Fruit fly (Drosophila melanogaster) whole organism: ENCODE data around the gene CG13038.

Experiments used
- CG8478 ChIP-seq: fragments of >200 bp; optimal IDR thresholded peaks from 2 replicates; lab custom pipeline; 2018; ENCODE audit warnings: inconsistent platforms
- Dll ChIP-seq: fragments of >200 bp; optimal IDR thresholded peaks from 2 replicates; lab custom pipeline; 2017
- EcR ChIP-seq, 2 experiments: fragments of >200 bp; optimal IDR thresholded peaks; 2 replicates each; lab custom pipeline; 2017; ENCODE audit warnings: missing biosample characterization in 2 of 2, missing genetic modification characterization in 2 of 2, missing genetic modification reagents in 2 of 2
- pan ChIP-seq: fragments of >200 bp; optimal IDR thresholded peaks from 2 replicates; lab custom pipeline; 2017
- psq ChIP-seq: fragments of >200 bp; optimal IDR thresholded peaks from 2 replicates; lab custom pipeline; 2017
- usp ChIP-seq: fragments of >200 bp; optimal IDR thresholded peaks from 2 replicates; lab custom pipeline; 2017; ENCODE audit warnings: missing biosample characterization, missing genetic modification characterization, mixed read lengths

CG13038 gene

DNA sequence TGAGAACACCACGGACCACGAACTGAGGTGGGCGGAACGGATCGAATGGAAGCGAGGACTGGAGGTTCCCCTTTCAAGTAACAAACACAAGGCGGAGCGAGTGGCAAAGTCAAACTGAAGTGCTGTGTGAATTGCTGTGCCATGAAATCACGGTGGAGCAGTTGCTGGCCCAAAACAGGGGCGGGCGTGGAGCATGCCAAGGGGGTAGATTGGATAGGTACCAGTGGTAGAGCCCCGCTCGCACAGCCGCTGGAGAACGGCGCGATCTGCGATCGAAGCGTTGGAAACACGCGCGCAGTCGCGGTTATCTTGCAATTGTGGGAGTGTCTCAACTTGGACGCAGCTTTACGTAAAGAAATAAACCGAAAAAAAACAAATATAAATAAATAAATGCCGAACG is at the start of gene CG13038:
Gene CG13038 (minus strand): TSS at position 118 of the 400 bp plus-strand sequence.
- no peak for TF ChIP-seq pan
- no peak for TF ChIP-seq CG8478 (lab: Kevin White, UChicago)
- no peak for TF ChIP-seq psq (lab: Kevin White, UChicago)
- TF ChIP-seq EcR (GFP tag; optimal IDR thresholded peaks at IDR 0.05; lab: Kevin White, UChicago), result no peak
- TF ChIP-seq usp (GFP tag; lab: Kevin White, UChicago), result no peak
- TF ChIP-seq Dll, result no peak

DNA sequence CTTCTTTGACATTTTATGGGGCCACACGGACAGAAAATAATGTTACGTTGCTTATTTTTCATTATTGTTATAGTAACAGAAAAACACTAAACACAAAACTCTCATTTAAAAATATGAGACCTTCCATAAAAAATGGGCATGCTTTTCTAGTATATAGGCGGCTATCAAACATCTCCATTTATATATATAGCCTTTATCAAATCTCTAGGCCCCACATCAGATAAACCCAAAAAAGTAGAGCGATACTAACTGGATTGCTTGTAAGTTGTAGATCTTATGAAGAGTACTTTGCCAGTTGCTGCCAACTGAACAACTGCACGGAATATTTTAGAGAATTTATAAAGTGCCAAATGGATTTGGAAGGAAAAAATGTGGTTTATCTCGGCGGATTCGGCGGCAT is 41.8 kb upstream of the CG13038 start, which contains the start of gene CG18814:
Gene CG18814 (plus strand): TSS at position 301 of the 400 bp plus-strand sequence.
- no peak for TF ChIP-seq CG8478 (lab: Kevin White, UChicago)
- no peak for TF ChIP-seq EcR (GFP tag; optimal IDR thresholded peaks at IDR 0.05; lab: Kevin White, UChicago)
- no peak for TF ChIP-seq usp (GFP tag; lab: Kevin White, UChicago)
- TF ChIP-seq pan, result no peak
- TF ChIP-seq Dll, result no peak

DNA sequence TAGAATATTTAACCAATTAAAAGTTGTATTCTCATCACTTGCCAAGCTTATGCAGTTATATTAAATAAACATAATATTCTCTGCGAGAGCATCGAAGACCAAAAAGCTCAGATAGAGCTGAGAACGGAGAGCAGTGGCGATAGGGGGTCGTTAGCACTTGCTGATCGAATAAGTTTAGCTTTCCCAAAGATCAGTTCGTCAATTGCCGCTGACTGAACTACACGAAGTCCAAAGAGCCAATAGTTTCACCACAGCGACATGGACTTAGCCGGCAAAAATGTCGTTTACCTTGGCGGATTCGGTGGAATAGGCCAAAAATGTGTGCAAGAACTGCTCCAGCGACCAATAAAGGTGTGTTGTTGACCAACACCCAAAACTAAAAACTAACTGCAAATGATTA is 40.5 kb upstream of the CG13038 start, which contains the start of gene CG4842:
Gene CG4842 (plus strand): TSS at position 191 of the 400 bp plus-strand sequence.
- TF ChIP-seq psq (lab: Kevin White, UChicago), result no peak
- TF ChIP-seq EcR (GFP tag; optimal IDR thresholded peaks at IDR 0.05; lab: Kevin White, UChicago), result no peak
- TF ChIP-seq CG8478 (lab: Kevin White, UChicago), result no peak
- TF ChIP-seq pan, result no peak
- no peak for TF ChIP-seq Dll
- TF ChIP-seq usp (GFP tag; lab: Kevin White, UChicago), result no peak

DNA sequence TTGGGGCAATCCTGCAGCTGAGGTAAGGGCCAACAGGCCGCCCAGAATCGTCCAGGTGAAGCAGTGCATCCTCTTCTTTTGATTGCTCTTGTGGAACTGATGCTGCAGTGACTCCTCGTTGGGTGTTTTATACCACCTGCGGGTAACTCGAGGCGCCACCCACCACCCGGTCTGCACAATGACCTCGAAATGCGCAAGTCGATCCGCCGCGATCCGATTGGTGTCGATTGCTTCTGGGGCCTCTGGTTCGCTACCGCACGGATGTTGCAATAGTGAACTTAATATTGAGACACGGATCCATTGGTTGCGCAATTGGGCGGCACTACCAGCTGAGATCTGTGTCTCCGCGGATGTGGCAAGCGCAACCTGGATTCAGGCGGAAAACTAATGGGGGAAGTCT is 39.5 kb upstream of the CG13038 start, which contains the start of gene Cpr72Ec:
Gene Cpr72Ec (minus strand): TSS at position 101 of the 400 bp plus-strand sequence.
- TF ChIP-seq pan (no peak), usp (GFP tag; lab: Kevin White, UChicago) (no peak)

DNA sequence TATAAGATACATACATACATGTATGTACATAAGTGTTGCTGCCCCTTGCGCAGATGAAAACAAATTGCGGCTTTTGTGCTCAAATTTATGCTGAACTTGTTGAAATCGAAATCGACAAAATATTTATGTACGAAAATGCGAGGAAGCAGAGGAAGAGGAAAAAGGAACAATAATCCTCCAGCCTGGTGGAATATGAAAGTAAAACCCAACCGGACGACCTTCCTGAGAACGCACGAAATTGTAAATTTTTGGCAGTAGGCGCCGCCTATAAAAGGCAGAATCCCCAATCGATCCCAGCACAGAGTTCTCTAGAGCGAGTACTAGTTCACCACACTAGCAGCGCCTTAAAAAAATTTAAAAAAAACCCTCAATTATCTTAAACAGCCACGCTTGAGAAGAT is 36.9 kb upstream of the CG13038 start, which contains the start of gene Cpr72Eb:
Gene Cpr72Eb (plus strand): TSS at position 301 of the 400 bp plus-strand sequence.
- TF ChIP-seq psq (lab: Kevin White, UChicago) (no peak), EcR (GFP tag; optimal IDR thresholded peaks at IDR 0.05; lab: Kevin White, UChicago) (no peak), pan (no peak), CG8478 (lab: Kevin White, UChicago) (no peak)

DNA sequence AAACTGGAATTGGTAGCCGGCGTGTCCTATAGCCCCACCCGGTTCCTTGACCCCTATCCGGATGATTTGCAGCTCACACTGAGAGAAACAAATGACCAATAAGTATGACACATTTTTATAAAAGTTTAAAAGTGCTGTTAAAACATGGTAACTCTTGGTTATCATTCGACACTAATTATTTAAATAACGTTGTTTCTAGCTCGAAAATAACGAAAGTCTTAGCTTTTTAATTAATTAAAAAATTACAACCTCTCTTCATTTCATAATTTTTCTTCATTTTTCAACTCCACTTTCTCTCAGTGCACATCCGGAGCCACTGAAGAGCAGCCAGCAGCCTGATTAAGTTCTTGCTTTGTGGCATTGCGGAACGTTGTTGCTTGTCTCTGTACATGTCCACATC is 36.5 kb upstream of the CG13038 start:
- TF ChIP-seq psq (lab: Kevin White, UChicago), result no peak
- TF ChIP-seq Dll, result no peak

DNA sequence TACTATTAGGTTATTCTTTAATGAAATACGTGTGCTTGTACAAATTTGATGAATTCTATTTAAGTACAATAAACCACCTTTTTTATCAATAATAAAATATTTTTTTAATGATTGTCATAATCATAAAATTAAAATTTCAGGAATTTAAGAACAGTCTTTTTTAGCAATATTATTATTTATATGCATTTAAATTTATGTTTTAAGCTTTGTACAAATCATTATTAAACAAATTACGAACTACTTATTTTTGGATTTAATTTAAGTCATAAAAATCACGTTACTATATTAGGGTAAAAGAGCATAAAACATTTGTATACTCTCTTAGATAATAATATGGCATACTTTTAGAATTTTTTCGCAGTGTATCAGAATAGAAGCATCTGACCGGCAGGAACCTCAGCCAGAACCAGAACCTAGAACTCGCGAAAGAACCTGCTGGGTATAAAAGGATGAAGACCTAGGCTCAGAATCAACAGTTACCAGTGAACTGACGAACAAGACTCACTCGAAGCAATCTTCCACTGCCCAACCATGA is 34.5 kb upstream of the CG13038 start, which contains the start of gene Cpr72Ea:
Gene Cpr72Ea (plus strand): TSS at position 485 of the 535 bp plus-strand sequence.
- TF ChIP-seq CG8478 (lab: Kevin White, UChicago) (no peak), Dll (no peak), pan (no peak), psq (lab: Kevin White, UChicago) (no peak), usp (GFP tag; lab: Kevin White, UChicago) (no peak)

DNA sequence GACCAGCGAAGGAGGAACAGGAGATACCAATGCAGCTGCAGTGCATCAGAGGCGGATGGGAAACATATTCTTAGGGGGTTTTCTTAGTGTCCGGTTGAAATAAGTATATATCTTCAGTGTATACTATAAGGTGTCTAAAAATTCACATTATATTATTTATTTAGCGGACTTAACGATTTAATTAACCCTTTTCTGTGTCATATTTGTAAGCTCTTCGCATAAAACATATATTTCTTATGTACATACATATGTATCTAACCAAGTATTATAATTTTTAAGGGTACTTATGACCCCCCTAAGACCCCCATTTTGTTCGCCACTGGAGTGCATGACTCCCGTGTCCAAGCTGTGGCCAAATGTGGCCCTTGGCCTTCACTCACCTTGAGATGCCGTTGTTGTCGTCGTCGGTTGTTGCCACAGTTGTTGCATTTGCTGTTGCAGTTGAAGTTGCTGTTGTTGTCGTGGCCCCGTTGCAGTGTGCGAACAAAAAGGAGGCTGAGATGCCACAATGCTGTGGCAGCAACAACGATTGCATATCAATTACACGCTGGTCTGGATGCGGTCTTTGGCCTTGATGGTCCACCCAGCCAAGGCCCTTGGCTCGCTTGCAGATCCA is 33.6 kb upstream of the CG13038 start:
- TF ChIP-seq pan (no peak), EcR (GFP tag; optimal IDR thresholded peaks at IDR 0.05; lab: Kevin White, UChicago) (no peak), psq (lab: Kevin White, UChicago) (no peak), usp (GFP tag; lab: Kevin White, UChicago) (no peak), CG8478 (lab: Kevin White, UChicago) (no peak), Dll (no peak)

DNA sequence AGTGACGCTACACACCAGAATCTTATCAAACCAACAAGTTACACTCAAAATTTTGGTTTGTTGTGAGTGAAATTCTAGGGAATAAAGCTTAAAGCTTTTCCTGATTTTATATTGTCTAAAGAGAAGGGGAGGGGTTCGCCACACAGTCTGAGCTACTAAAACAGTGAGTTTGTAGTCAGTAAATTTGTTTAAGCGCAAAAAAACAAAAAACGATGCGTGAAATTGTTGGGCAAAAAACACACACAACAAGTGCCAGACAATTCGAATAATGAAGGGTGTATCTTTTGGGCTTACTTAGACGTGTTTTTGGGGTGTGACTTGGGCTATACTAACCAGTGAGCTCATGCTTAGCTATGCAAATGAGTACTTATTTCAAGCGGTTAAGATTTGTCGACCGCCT is 32.1 kb upstream of the CG13038 start:
- TF ChIP-seq pan, result no peak

DNA sequence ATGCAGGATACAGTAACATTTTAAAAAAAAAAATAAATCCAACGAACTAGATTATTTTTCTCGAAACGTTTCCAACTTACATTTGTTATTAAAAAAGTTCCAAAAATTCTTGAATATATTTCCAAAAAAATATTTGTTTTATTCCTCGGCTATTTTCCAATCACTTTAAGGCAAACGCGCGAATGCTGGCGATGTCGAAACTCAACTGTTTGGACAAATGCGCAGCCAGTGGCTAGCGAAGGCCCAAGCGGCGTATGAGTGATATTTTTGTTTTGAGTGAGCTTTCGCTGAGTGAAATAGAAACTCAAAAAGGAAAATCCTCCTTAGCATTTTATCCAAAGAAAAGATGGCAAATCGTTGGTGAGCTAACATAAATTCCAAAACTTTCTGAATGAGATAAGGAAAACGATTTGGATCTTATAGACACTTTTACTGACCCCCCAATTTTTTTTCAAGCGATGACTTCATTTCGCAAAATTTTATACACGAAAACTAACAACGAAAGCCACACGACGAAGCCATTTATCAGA is 31.6 kb upstream of the CG13038 start, which contains the start of gene ringer:
Gene ringer (minus strand): TSS at position 210 of the 530 bp plus-strand sequence.
- TF ChIP-seq psq (lab: Kevin White, UChicago) (no peak), EcR (GFP tag; optimal IDR thresholded peaks at IDR 0.05; lab: Kevin White, UChicago) (no peak), CG8478 (lab: Kevin White, UChicago) (no peak), Dll (no peak), pan (no peak), usp (GFP tag; lab: Kevin White, UChicago) (no peak)

DNA sequence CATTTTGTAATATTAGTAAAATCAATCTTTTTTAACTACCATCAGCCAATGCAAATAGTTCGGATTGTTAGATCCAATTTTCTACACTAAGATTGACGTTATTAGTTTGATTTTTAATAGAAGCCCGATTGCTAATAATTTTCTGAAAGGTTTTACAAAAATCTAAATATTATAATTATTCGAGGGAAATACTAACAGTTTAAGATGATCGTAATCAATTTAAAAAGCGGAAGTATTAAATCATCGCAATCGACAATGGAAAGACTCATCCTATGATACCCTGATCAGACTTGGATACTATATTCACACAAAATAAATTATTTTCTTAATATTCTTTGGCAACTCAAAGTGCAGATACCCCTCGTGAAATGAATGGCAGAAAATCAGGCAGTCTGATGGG is 30.2 kb upstream of the CG13038 start:
- no peak for TF ChIP-seq pan
- no peak for TF ChIP-seq psq (lab: Kevin White, UChicago)
- TF ChIP-seq CG8478 (lab: Kevin White, UChicago), result no peak
- no peak for TF ChIP-seq EcR (GFP tag; optimal IDR thresholded peaks at IDR 0.05; lab: Kevin White, UChicago)
- no peak for TF ChIP-seq usp (GFP tag; lab: Kevin White, UChicago)
- TF ChIP-seq Dll, result no peak

DNA sequence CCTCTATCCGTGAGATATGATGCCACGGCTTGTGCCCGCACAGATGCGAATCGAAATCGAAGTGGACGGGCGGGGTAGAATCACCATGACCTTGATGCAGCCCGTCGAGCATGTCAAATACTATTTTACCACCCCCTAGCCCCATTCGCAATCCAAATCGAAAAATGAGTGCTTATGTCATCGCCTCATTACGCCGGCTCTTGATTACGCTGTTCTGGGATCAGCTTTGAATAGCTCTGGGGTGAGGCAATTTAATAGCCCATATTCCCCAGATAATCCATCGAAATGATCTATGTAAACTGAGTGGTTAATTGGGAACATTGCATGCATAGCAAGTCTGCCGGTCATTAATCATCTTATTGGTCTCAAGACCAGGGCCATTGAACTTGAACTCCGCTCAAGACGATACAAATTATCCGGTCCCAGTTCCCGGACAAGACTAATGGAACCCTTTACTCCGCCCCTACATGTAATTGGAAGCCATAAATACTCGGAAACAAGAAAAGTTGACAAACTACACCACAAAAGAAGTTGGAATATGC is 29.6 kb upstream of the CG13038 start:
- TF ChIP-seq EcR (GFP tag; optimal IDR thresholded peaks at IDR 0.05; lab: Kevin White, UChicago) (peak in 1 of 2 experiments; percentile 64), Dll (no peak)
